Fruit fly (Drosophila melanogaster) whole organism, larva: ENCODE measurements around the gene CG13722.

Source experiments
- noc ChIP-seq: fragments of 200-800 bp; sonication (Bioruptor generic); optimal IDR thresholded peaks from 3 replicates; lab custom pipeline; 2019; ENCODE audit warnings: missing biosample characterization, mild to moderate bottlenecking, missing genetic modification characterization, moderate library complexity

CG13722 gene

DNA sequence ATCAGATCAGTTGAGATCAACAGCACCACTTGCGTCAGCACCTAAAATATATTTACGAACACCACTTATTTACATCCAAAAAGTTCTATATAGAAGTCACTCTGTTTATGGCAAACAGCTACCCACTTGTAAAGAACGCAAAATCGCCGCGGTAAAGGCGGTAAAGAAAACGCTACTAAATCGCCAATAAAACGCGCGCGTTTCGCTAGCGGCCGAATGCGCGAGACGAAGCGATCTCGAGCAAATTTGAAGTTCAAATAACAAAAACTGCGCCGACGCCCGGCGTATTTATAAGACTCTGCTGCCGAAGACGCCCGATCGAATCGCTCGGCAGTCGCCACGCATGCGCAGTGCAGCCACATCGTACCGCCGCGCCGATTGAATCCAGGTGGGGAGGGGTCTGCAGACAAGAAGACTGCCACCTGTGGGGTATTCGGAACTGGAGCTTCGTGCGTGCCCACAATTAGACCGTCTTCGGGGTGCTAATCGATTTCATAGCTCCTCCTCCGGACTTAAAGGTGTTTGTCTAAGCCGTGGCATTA lies at the start of gene CG13722:
CG13722 (minus strand) TSS at position 262 of the 542 bp plus-strand sequence.
- TF ChIP-seq noc (tag; lab: Kevin White, UChicago) = no peak

DNA sequence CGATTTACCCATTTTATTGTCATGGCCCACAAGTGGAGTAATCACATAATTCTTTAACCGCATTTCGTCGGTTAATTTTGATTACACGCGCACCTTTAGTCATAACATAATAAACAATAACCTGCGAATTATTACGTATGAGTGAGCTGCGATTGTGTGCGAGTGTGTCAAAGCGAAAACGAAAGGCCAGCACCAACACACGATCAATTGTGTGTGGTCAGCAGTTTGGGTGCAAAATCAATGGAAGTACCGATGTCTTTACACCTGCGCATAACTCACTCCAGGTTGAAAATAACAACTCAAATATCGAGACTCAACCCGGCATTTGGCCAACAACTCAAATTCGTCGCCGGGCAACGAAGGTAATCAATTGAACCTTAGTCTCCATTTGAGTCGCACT lies 43.7 kb upstream of the CG13722 start:
- TF ChIP-seq noc (tag; lab: Kevin White, UChicago) = no peak

DNA sequence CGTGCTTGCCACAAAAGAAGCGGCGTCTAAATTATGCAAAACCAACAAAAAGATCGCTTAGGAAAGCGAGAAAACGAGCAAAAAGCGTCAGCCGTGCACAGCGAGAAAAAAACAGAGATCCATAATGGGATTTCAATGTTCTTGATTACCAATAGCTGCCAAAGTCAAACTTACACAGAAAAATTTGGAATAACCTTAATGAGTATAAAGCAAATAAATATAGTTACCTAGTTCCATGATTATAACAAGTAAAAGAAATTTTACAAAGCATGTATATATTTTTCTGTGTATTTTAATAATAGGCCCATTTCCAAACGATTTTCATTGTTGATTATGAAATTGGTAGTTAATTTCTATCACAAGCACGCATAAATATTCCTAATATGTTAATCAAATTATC lies 43.2 kb upstream of the CG13722 start:
- TF ChIP-seq noc (tag; lab: Kevin White, UChicago) = no peak

DNA sequence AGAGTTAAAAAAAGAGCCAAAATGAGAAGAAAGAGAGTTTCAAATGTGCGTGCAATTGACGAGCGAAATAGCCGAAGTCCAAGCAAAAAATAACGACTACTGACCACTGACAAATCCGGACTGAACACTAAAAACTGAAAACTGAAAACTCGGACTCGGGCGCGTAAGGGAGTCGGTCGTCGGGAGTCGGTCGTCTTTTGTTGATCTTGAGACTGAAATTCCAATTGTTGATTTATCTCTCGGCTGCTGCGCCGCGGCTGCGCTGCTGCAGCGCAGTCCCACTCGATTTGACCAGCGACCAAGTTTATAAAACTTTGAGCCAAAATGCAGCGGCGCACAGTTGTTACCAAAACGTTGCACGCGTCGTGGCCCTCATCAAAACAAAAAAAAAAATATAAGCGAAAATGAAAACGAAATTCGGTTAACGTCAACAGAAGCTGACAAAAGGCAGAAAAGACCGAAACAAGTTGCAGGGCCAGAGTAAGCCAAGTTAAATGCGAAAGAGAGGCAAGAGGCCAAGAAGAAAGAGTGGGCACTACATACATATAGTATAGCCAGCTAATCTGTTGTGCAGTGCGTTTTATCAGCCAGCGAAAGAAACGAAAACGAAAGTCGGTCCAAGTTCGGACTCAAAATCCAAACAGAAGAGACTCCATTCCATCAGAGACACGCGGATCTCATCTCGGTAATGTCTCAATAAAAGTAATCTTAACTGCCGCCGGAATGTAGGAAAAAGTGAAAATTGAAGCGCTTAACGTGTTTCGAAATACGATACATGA lies 42.3 kb upstream of the CG13722 start, which contains the start of gene CG11353:
CG11353 (plus strand) TSS at position 330 of the 779 bp plus-strand sequence.
- TF ChIP-seq noc (tag; lab: Kevin White, UChicago) = no peak

DNA sequence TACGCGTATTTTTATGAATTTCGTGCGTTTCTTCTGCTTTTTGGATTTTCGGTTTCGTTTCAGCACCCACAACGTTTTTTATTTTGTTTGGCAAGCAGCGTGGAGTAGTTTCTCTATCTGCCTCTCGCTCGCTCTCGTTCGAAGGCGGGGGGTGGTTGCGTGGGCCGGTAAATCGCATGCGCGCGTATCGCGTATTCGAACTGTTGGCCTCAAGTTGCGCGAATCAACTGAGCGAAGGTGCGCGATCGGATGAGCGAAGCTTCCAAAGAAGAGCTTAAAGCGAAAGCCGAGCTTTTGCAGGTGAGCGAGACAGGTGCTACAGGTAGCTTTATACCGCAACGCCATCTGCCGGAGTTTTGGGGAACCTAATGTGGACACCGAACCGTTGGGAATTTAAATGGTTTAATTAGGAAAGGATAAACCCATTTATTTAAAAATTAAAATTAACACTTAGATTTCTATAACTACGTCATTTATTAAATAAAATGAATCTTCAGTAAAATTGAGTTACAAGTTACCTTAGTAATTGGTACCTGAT lies 41.2 kb upstream of the CG13722 start, which contains the start of gene Tie:
Tie (minus strand) TSS at position 205 of the 538 bp plus-strand sequence.
- no peak for TF ChIP-seq noc (tag; lab: Kevin White, UChicago)

DNA sequence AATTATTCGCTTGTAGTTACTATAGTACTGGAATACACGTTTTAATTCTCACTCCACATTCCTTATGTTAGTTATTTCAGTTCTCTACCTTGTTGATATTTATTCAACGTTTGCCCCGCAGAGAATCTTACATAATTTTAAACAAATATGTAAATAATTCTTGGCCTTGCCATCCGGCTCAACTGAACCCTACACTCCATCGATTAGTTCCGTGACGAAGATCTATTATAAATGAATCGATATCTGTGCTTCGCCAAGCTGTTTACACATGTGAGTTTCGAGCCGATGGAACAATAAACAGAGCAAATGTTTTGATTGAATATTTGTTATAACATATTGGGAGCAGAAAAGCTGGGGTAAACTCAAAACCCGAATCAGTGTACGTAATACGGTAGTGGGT lies 31.0 kb upstream of the CG13722 start:
- no peak for TF ChIP-seq noc (tag; lab: Kevin White, UChicago)

DNA sequence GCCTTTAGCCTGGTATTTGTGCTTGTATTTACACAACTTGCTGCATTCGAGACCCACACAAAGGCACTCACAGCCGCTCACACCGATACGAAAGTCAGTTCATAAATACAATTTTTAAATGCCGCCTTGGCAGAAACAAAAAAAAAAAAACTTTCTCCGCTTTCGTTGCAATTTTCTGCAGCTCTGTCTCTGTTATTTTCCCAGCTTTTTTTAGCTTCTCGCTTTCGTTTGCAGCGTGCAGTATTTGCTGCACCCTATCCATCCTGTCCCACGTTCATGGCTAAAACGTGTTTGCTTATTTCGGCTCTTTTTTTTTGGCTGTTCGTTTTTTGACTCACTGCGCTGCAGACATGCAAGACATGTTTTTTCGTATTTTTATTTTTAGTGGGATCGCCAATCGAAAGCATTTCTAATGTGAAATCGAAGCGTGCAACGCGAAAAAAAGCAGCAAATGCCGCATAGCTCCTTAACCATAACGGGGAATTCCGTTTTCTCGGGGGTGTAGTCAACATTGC lies 28.7 kb upstream of the CG13722 start:
- no peak for TF ChIP-seq noc (tag; lab: Kevin White, UChicago)

DNA sequence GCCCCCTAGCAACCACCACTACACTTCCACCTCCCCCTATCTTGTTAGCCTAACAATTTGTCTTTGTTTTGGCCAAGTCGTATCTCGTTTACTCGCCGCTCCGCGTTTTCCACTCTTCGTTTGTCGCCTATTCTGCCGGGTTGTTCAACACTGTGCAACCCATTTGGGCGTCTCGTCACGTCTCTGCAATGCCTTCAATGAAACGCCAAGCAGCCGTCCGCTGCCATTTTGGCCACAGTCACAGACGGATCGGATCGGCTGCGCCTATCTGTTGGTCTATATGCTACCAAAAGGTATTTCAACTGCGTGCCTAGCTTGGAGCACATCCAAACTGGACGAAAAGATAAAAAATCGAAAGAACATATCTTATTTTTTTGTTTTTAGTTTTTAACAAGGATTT lies 25.6 kb upstream of the CG13722 start:
- TF ChIP-seq noc (tag; lab: Kevin White, UChicago) = no peak

DNA sequence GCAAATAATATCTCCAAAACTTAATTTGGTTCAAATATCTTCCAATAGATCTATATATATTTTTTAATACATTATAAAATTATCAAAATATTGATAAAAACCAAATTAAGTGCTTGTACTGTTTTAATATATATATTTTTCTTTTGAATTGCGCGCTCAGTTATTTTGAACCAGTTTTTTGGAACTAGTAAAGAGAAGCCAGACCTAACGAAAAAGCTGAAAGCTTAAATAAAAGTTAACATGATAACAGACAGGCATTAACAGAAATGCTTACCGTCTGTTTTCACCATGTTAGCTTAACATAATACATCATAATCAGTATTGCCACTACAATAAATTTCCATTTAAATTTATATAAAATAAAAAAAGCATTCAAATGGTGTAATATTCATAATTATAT lies 19.6 kb upstream of the CG13722 start:
- TF ChIP-seq noc (tag; lab: Kevin White, UChicago) = no peak

DNA sequence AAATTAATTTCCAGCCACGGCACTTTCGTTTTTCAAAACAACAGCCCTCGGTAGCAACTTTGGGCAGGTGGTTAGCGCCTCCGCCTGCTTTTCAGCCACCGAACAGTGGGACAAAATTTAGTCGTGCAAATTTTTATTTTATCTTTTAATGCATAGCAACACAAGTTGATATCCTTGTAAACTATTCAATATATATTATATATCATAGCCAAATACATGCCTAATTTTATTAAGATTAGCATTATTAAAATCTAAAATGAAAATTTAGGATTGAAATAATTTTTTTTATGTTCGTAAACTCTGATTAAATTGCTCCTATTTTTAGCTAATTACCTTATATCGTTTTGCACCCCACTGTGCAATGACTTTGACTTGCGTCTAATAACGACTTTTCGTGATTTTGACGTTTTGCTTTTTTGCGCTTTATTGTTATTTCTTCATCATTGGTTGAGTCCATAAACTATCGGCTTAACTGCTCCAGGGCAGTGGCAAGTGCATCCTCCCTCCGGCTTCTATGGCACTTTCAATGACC lies 18.2 kb upstream of the CG13722 start:
- no peak for TF ChIP-seq noc (tag; lab: Kevin White, UChicago)

DNA sequence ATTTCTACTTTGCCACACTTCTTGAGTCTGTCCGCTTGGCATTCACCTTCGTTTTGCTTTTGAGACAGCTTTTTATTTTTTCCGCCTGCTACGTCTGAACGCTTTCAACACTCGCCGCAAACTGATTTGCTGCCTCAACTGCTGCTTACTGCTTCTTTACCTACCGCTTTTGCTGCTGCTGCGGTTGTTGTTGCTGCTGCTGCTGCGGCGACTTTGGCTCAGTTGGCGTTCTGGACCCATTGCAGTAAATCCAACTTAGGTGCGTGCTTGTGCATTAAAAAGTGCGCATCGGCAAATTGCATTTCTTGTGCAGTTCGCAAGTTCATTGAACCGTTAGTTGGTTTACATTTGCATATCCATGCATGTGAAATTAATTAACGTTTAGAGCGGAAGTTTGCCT lies 17.5 kb upstream of the CG13722 start, which contains the start of gene NT1:
NT1 (minus strand) TSS at position 127 of the 400 bp plus-strand sequence.
- no peak for TF ChIP-seq noc (tag; lab: Kevin White, UChicago)

DNA sequence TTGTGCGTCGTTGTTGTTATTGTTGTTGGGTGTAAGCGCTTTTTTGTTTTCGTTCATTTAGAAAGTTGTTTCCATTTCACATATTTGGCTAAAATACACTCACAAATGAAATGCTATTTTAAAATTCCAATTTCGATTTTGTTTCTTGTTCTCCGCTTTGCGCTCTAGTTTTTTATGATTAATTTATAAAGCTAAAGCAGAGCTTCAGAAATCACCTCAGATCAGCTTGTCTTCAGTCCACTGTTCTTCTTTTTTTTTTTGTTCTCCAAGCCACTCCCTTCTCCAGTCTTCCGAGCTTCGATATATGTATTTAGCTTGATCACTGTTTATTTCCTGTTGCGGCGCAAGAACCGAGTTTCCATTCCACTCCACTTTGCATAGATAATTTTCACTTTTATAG lies 17.1 kb upstream of the CG13722 start:
- TF ChIP-seq noc (tag; lab: Kevin White, UChicago) = no peak

DNA sequence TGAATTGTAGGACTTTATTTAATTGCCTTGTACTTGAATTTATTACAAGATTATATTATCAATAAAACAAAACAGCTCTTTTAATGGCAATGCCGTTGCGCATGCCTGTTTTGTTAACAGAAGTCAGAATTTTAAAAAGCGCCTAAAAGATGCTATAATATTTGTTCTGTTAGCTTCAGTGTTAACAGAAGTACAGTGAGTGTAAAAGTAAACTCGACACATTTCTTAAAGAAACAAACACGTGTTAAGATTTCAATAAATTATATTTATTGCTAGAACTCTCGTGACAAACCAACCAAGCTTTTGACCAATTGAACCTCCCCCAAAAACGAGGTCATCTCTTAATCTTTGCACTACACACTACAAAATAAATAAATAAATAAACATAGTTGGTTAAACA lies 10.6 kb upstream of the CG13722 start:
- TF ChIP-seq noc (tag; lab: Kevin White, UChicago) = no peak

DNA sequence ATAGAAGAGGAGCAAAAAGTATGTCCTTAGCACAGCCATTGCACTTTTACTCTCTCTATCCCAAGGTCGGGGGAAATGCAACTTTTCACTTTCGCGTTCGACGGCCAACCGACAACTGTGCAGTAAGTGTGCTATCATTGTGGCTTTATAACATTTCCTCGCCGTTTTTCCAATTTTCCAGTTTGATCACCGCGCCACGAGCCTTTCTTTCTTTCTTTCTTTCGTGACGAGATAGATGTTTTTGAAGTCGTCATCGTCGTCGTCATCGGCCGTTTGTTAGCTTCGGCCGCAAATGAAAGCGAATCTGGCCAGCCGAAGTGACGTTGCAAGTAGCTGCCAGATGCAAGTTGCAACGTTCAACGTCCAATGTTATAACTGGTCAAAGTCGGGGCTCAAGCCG lies 9.6 kb upstream of the CG13722 start, which contains the start of gene CG13720:
CG13720 (minus strand) TSS at position 101 of the 400 bp plus-strand sequence.
- TF ChIP-seq noc (tag; lab: Kevin White, UChicago) = no peak

DNA sequence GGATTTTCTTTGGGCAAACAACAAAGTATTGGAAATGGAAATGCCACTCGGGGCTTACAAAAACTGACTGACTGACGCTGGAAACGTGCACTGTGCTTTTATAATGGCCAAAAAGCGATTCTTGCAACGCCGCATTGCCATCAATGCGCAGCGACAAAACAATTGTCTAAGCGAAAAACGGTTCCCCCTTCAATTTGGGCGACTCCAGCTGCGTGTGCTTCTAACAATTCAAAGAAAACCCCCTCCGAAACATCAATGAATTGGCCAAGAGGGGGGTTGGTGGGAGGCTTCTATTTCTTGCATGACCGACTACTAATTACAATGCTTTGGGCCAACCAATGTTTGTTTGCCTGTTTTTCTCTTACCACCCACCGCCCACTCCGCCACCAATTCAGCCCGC lies 6.9 kb upstream of the CG13722 start, which contains the start of gene CG13721:
CG13721 (minus strand) TSS at position 101 of the 400 bp plus-strand sequence.
- TF ChIP-seq noc (tag; lab: Kevin White, UChicago) = no peak

DNA sequence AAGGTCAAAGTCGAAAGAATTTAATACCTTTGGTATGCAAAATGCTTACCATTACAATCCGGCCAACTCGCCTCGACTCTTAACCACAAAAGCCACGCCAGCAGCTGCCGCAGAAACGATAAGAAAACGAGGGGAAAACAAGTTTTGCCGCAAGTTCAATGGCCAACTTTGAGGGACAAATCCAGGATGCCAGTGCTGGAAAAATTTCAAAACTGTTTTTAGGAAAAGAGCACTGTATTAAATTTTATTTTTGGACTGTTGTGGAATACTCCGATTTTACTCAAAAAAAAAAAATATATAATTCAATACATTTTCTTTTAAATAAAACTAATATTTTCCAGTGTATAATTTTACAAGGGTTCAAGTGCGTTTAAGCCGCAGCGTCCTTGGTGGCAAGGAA lies 3.8 kb upstream of the CG13722 start:
- TF ChIP-seq noc (tag; lab: Kevin White, UChicago) = no peak
